Worm (Caenorhabditis elegans) whole organism, L3 larva: ENCODE data around the gene set-4.

ENCODE experiments used
- ama-1 ChIP-seq: fragments of 150-350 bp; optimal IDR thresholded peaks from 2 replicates; lab custom pipeline; 2018
- ceh-82 ChIP-seq: fragments of 150-350 bp; optimal IDR thresholded peaks from 2 replicates; lab custom pipeline; 2014; ENCODE audit warnings: missing biosample characterization, missing genetic modification characterization
- egl-27 ChIP-seq: sonication (generic microtip); optimal IDR thresholded peaks from 4 replicates; lab custom pipeline; 2017; ENCODE audit warnings: missing biosample characterization, missing genetic modification reagents, missing genetic modification characterization
- nhr-25 ChIP-seq: sonication (generic microtip); optimal IDR thresholded peaks from 2 replicates; lab custom pipeline; 2017; ENCODE audit warnings: missing biosample characterization, missing genetic modification characterization
- nhr-76 ChIP-seq: fragments of 150-350 bp; sonication (generic microtip); optimal IDR thresholded peaks from 5 replicates; lab custom pipeline; 2014; ENCODE audit warnings: missing biosample characterization, missing genetic modification characterization
- nhr-77 ChIP-seq: fragments of 150-350 bp; optimal IDR thresholded peaks from 2 replicates; lab custom pipeline; 2014; ENCODE audit warnings: missing biosample characterization, missing genetic modification characterization
- snpc-4 ChIP-seq: fragments of 150-350 bp; optimal IDR thresholded peaks from 2 replicates; lab custom pipeline; 2014; ENCODE audit warnings: missing biosample characterization, missing genetic modification characterization
- tbx-2 ChIP-seq: sonication (generic microtip); optimal IDR thresholded peaks from 2 replicates; lab custom pipeline; 2016; ENCODE audit warnings: mild to moderate bottlenecking, missing genetic modification characterization, missing compliant biosample characterization
- unc-62 ChIP-seq: fragments of 150-350 bp; sonication (generic microtip); optimal IDR thresholded peaks from 4 replicates; lab custom pipeline; 2014; ENCODE audit warnings: missing biosample characterization, missing genetic modification reagents, missing genetic modification characterization

- TF ChIP-seq tbx-2 (tag; lab: Kevin White, UChicago) (no peak), snpc-4 (tag; lab: Kevin White, UChicago) (no peak), nhr-25 (tag; lab: Kevin White, UChicago) (no peak), nhr-76 (tag; lab: Kevin White, UChicago) (no peak), ama-1 (lab: Kevin White, UChicago) (no peak), ceh-82 (no peak), egl-27 (tag; lab: Kevin White, UChicago) (no peak), nhr-77 (tag; lab: Kevin White, UChicago) (no peak), unc-62 (no peak)
Measured at ce11 chrII:6351887-6352286, 20.7 kb upstream of the set-4 start, which contains the start of gene C32D5.10.
